Fruit fly (Drosophila melanogaster): ENCODE results near the gene CG13784.

CG13784 gene

DNA sequence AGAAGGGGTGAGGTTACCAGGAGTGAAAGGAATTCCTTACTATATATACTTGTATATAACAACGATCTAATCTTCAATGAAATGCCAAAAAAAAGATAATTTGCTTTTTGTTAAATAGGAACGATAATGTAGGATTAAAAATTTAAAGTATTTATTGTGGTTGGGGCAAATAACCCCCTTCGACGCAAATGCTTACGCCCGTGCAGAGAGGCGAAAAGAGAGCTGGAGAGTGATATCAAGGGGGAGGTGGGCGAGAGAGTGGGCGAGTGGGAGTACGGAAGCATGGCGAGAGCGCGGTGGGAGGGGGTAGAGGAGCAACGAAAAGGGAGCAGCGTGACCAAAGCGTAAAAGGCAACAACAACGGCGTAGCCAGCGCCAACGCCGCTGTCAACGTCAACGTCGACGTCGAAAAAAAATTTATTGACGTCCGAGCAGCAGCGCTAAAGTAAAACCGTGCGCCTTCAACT lies 31.3 kb downstream of the CG13784 start (continued):
- TF ChIP-seq ro (GFP tag; IDR thresholded peaks at IDR 0.05) = peak; percentile 94
- TF ChIP-seq CG31441 (GFP tag; IDR thresholded peaks at IDR 0.05) = peak; percentile 97
- peak; percentile 99 for TF ChIP-seq row (GFP tag; IDR thresholded peaks at IDR 0.05)
- TF ChIP-seq bigmax (GFP tag; optimal IDR thresholded peaks at IDR 0.05) = peak; percentile 55
- TF ChIP-seq Atf-2 (GFP tag; optimal IDR thresholded peaks at IDR 0.05) = peak; percentile 91
- peak; percentile 93 for TF ChIP-seq CG18764 (GFP tag; optimal IDR thresholded peaks at IDR 0.05)
- peak; percentile 95 for TF ChIP-seq CG12071 (GFP tag; optimal IDR thresholded peaks at IDR 0.05)
- no peak; the same call in 1 of the 2 replicates for TF ChIP-seq Bgb (GFP tag; IDR thresholded peaks at IDR 0.05; ENCODE audit: partially characterized antibody)
- peak; percentile 95 to 99 for TF ChIP-seq Hr51 (GFP tag; optimal IDR thresholded peaks at IDR 0.05)
- TF ChIP-seq Nf-YB (GFP tag; optimal IDR thresholded peaks at IDR 0.05) = peak; percentile 88
- TF ChIP-seq CG34224 (GFP tag; IDR thresholded peaks at IDR 0.05; ENCODE audit: partially characterized antibody) = no peak
- TF ChIP-seq onecut (GFP tag; IDR thresholded peaks at IDR 0.05) = peak; percentile 94
- peak; percentile 78 for TF ChIP-seq ash1 (GFP tag; optimal IDR thresholded peaks at IDR 0.05)
- peak; percentile 95 for TF ChIP-seq CG8944 (GFP tag; optimal IDR thresholded peaks at IDR 0.05)
- TF ChIP-seq hkb (optimal IDR thresholded peaks at IDR 0.05) = no peak
- peak; percentile 98 for TF ChIP-seq hkb (GFP tag; IDR thresholded peaks at IDR 0.05)
- peak; percentile 94 for TF ChIP-seq eyg (GFP tag; optimal IDR thresholded peaks at IDR 0.05)
- peak; percentile 93 for TF ChIP-seq CG7987 (GFP tag; optimal IDR thresholded peaks at IDR 0.05)
- peak; percentile 98 for TF ChIP-seq Abd-B (GFP tag; optimal IDR thresholded peaks at IDR 0.05)
- peak; percentile 94 for TF ChIP-seq CG7357 (GFP tag; IDR thresholded peaks at IDR 0.05)
- TF ChIP-seq crol (GFP tag; IDR thresholded peaks at IDR 0.05) = peak; percentile 99
- peak; percentile 81 for TF ChIP-seq CG2116 (GFP tag; optimal IDR thresholded peaks at IDR 0.05)
- peak; percentile 95 for TF ChIP-seq gsb (GFP tag; IDR thresholded peaks at IDR 0.05)
- peak in 1 of 2 experiments; percentile 86 for TF ChIP-seq Dfd (GFP tag; optimal IDR thresholded peaks at IDR 0.05)
- TF ChIP-seq CG2199 (GFP tag; IDR thresholded peaks at IDR 0.05) = peak; percentile 97
- TF ChIP-seq CG30431 (GFP tag; optimal IDR thresholded peaks at IDR 0.05) = peak; percentile 96
- peak; percentile 98 for TF ChIP-seq CG32772 (GFP tag; IDR thresholded peaks at IDR 0.05)
- peak; percentile 88 for TF ChIP-seq Ets97D (GFP tag; optimal IDR thresholded peaks at IDR 0.05)
- TF ChIP-seq Ada2b (GFP tag; IDR thresholded peaks at IDR 0.05) = peak; percentile 96
- peak; percentile 94 for TF ChIP-seq CG6175 (GFP tag; IDR thresholded peaks at IDR 0.05)
- TF ChIP-seq cad (GFP tag; optimal IDR thresholded peaks at IDR 0.05) = no peak
- peak; percentile 78 for TF ChIP-seq Hmx (GFP tag; optimal IDR thresholded peaks at IDR 0.05)
- no peak for TF ChIP-seq lov (optimal IDR thresholded peaks at IDR 0.05)
- peak; percentile 96 for TF ChIP-seq lov (GFP tag; IDR thresholded peaks at IDR 0.05)
- TF ChIP-seq CG4424 (GFP tag; optimal IDR thresholded peaks at IDR 0.05) = peak; percentile 97
- TF ChIP-seq bsh (GFP tag; optimal IDR thresholded peaks at IDR 0.05) = peak; percentile 99
- TF ChIP-seq Eip74EF (GFP tag; optimal IDR thresholded peaks at IDR 0.05) = peak in 1 of 2 experiments; percentile 99
- TF ChIP-seq CG11560 (tag; IDR thresholded peaks at IDR 0.05) = peak; percentile 94
- peak; percentile 98 for TF ChIP-seq CG1529 (GFP tag; optimal IDR thresholded peaks at IDR 0.05)
- peak; percentile 96 for TF ChIP-seq ranshi (GFP tag; IDR thresholded peaks at IDR 0.05)
- TF ChIP-seq CG15479 (GFP tag; optimal IDR thresholded peaks at IDR 0.05) = peak; percentile 38
- TF ChIP-seq CG1647 (GFP tag; optimal IDR thresholded peaks at IDR 0.05) = peak; percentile 94
- peak; percentile 96 for TF ChIP-seq CG13624 (GFP tag; optimal IDR thresholded peaks at IDR 0.05)
- TF ChIP-seq Ets65A (GFP tag) = peak; percentile 99
- peak; percentile 98 for TF ChIP-seq CG12769 (tag; optimal IDR thresholded peaks at IDR 0.05)
- TF ChIP-seq CG3838 (GFP tag; optimal IDR thresholded peaks at IDR 0.05) = peak; percentile 93
- TF ChIP-seq gem (tag; optimal IDR thresholded peaks at IDR 0.05) = peak; percentile 99
- TF ChIP-seq Usf (GFP tag; optimal IDR thresholded peaks at IDR 0.05) = peak; percentile 95
- TF ChIP-seq wek (GFP tag; optimal IDR thresholded peaks at IDR 0.05) = peak; percentile 86
- peak in 1 of 2 experiments; percentile 70 for TF ChIP-seq crp (GFP tag; optimal IDR thresholded peaks at IDR 0.05)
- peak; percentile 93 for TF ChIP-seq repo (GFP tag; optimal IDR thresholded peaks at IDR 0.05)

Measured in whole organism, embryonic.